Fruit fly (Drosophila melanogaster): ENCODE measurements around the gene bsk.

DNA sequence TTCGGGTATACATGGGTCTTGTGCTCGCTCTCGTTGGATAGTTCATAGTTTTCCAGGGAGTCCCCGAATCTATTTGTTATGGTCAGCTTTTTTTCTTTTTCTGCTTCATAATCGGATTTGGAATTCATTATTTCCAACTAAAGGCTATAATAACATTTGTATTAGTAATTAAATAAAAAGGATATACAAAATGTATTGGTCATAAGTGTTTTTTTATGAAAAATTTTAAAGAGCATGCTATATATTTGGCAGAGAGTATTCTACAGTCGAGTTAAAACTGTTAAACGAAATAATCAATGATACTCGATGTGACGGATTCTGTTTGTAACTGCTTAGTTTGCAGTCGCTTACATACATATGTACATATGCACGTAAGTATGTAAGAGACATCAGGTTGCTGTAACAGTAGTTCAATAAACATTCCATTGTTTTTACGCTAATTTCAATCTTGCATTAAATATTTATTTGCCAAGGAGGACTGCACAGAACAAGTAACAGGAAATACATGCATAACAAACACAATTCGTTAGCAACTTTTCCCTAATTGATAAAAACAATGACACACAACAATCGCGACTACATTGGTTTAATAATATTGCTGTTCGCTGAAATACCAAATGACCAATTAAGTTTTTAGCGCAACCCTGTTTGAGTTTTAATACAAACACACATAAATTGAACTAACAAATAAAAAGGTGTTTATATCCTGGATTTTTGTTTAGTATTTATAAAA is 48.9 kb upstream of the bsk start:
- TF ChIP-seq CG1620 (GFP tag; optimal IDR thresholded peaks at IDR 0.05) (no peak), CG5204 (GFP tag; optimal IDR thresholded peaks at IDR 0.05) (no peak), CG33017 (tag; optimal IDR thresholded peaks at IDR 0.05) (no peak), Clk (GFP tag; optimal IDR thresholded peaks at IDR 0.05) (no peak), Mnt (GFP tag; optimal IDR thresholded peaks at IDR 0.05) (no peak), ovo (GFP tag; optimal IDR thresholded peaks at IDR 0.05) (no peak)

Data from whole organism, adult.